Worm (Caenorhabditis elegans) whole organism, mixed stage, embryonic: ENCODE results near the gene C45B11.2.

Experiments
- lin-13 ChIP-seq: fragments of 150-350 bp; optimal IDR thresholded peaks from 2 replicates; lab custom pipeline; 2014; ENCODE audit warnings: missing biosample characterization, missing genetic modification characterization
- nhr-237 ChIP-seq: fragments of 150-350 bp; optimal IDR thresholded peaks from 2 replicates; lab custom pipeline; 2014; ENCODE audit warnings: missing biosample characterization, missing genetic modification characterization

DNA sequence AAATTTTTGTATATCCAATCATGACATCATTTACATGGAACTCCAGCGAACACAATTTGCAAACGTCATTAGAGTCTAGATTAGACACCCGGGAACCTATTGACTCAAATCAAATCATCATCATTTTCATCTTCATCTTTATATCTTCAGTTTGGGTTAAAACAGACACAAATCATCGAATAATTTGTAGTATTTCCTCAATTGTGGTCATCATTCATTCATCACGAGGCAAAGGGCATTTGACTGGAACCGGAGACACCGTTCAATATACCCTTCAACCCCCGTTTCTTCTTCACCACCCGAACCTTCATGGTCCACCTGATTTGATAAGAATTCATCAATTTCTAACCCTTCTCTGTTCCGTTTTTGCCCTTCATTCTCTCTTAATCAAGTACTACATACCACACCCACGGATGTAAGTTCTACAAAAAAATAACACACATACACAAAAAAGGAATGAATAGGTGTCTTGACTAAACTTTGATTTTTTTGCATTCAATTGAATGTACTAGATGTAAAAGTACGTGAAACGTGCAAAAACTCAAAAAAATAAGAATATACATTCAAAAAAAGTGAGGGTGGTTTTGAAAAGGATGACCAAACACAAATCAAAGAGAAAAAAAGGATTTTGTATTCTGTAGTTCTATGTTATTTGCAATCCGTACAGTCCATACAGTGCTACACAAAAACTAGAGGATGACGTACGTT is 25.5 kb upstream of the C45B11.2 start:
- TF ChIP-seq nhr-237 (tag; lab: Kevin White, UChicago) (no peak), lin-13 (tag; lab: Kevin White, UChicago) (no peak)
